Fruit fly (Drosophila melanogaster): ENCODE data around the gene GAPcenA.

dm6 chr3L:8336372-8336771 is 10.0 kb upstream of the GAPcenA start, which contains the start of gene Cpr66Cb:
- TF ChIP-seq h (GFP tag; optimal IDR thresholded peaks at IDR 0.05) (no peak), ey (GFP tag; optimal IDR thresholded peaks at IDR 0.05) (no peak), OdsH (GFP tag; optimal IDR thresholded peaks at IDR 0.05) (no peak), psq (GFP tag; optimal IDR thresholded peaks at IDR 0.05) (no peak), Mio (GFP tag; optimal IDR thresholded peaks at IDR 0.05) (no peak), Myc (optimal IDR thresholded peaks at IDR 0.05) (no peak)

Measured in whole organism, wandering third instar larva.